Worm (Caenorhabditis elegans) whole organism, L4/young adult: ENCODE data around the gene cct-3.
A peak's percentile ranks its signal among the peaks of the same experiment; 100 is the strongest.

Experiments
- W03F9.2 ChIP-seq: fragments of 150-350 bp; optimal IDR thresholded peaks from 2 replicates; lab custom pipeline; 2014; ENCODE audit warnings: missing biosample characterization, missing genetic modification characterization
- dao-5 ChIP-seq: sonication (generic microtip); optimal IDR thresholded peaks from 2 replicates; lab custom pipeline; 2016; ENCODE audit warnings: missing genotype, missing genetic modification characterization, moderate library complexity, missing compliant biosample characterization
- him-1 ChIP-seq: sonication (generic microtip); optimal IDR thresholded peaks from 2 replicates; lab custom pipeline; 2016; ENCODE audit warnings: missing genotype, missing genetic modification reagents, missing genetic modification characterization, missing compliant biosample characterization

- peak; percentile 7 for TF ChIP-seq him-1 (tag; lab: Kevin White, UChicago)
- no peak for TF ChIP-seq W03F9.2 (tag; lab: Kevin White, UChicago)
- TF ChIP-seq dao-5 (tag; lab: Kevin White, UChicago) = no peak
Measured at ce11 chrII:2197555-2198288, 35.6 kb upstream of the cct-3 start, which contains the start of gene C33C12.1.
